Fruit fly (Drosophila melanogaster): ENCODE results near the gene CG14770.

Gene CG14770

DNA sequence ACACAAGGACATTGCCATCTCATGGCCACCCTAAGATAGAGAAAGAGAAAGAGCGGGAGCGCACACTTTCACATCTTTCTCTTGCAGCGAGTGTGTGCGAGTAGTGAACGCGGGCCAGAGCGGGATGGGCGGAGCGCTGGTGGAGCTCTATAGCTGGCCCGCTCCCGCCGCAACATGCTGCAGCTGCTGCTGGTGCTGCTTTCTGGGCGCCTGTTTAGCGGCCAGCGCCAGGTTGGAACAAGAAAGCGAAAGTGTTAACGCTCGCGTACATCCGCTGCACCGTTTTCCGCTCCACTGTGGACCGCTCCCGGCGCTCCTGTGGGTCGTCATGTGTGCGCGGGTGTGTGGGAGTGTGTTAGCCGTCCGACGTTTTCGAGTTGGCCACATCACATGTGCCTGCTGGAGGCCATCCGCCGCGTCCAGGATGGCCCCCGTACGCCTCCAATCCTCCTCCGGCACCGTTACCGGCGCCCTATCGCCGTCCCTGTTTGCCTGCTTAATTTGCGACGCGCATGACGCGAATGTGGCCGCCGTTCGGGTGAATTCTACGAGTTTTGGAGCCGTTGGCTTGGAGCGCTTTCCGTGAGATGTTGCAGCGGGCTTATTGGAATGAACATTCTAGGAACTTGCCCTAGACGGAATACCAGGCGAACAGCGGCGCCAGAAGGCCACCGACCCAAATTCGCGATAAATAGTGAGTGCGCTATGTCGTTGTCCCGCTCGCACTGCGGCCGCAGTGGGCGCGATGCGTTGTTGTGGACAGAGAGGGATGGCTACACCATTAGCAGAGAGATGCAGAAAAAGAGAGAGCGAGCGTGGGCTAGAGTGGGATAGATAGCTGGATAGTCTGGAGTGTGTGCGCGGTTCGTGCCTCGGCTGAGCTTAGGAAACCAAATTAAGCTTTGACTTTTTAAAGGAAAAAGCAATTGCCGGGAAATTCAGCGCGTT, 30.3 kb downstream of the CG14770 start (continued):
- TF ChIP-seq pb (GFP tag; optimal IDR thresholded peaks at IDR 0.05) (no peak), CrebB (tag; optimal IDR thresholded peaks at IDR 0.05) (peak; percentile 13), CG15011 (GFP tag; optimal IDR thresholded peaks at IDR 0.05) (no peak), Vsx1 (GFP tag; optimal IDR thresholded peaks at IDR 0.05) (no peak), D19B (GFP tag; optimal IDR thresholded peaks at IDR 0.05) (no peak), CG10431 (GFP tag; optimal IDR thresholded peaks at IDR 0.05) (peak; percentile 81), CG17568 (GFP tag; optimal IDR thresholded peaks at IDR 0.05) (no peak), klu (GFP tag; IDR thresholded peaks at IDR 0.05) (0 out of 2 replicates have a peak, but pooled peaks have one; percentile 6), CG9727 (GFP tag; optimal IDR thresholded peaks at IDR 0.05) (no peak), CG14441 (GFP tag; IDR thresholded peaks at IDR 0.05) (no peak), seq (GFP tag; IDR thresholded peaks at IDR 0.05) (no peak), CG10654 (GFP tag; optimal IDR thresholded peaks at IDR 0.05) (no peak), salm (tag; optimal IDR thresholded peaks at IDR 0.05) (no peak), CG12299 (tag; optimal IDR thresholded peaks at IDR 0.05) (no peak), CG2129 (GFP tag; IDR thresholded peaks at IDR 0.05; ENCODE audit: partially characterized antibody) (no peak), Nf-YB (GFP tag; optimal IDR thresholded peaks at IDR 0.05) (peak; percentile 59), CG4360 (GFP tag; IDR thresholded peaks at IDR 0.05) (peak; percentile 11; the same call in 1 of the 2 replicates), NfI (GFP tag; optimal IDR thresholded peaks at IDR 0.05) (no peak), pnt (GFP tag; optimal IDR thresholded peaks at IDR 0.05) (no peak), Usf (GFP tag; optimal IDR thresholded peaks at IDR 0.05) (no peak), CG31388 (GFP tag; optimal IDR thresholded peaks at IDR 0.05) (no peak), chinmo (GFP tag; IDR thresholded peaks at IDR 0.05; ENCODE audit: partially characterized antibody) (peak; percentile 79; the same call in 3 of the 4 replicates), shn (GFP tag; optimal IDR thresholded peaks at IDR 0.05) (peak; percentile 10), CG9437 (GFP tag; optimal IDR thresholded peaks at IDR 0.05) (no peak), CG10462 (GFP tag; optimal IDR thresholded peaks at IDR 0.05) (no peak), bowl (GFP tag; IDR thresholded peaks at IDR 0.05) (no peak), yki (optimal IDR thresholded peaks at IDR 0.05) (no peak), CG11456 (GFP tag; IDR thresholded peaks at IDR 0.05) (no peak), Hr78 (GFP tag; optimal IDR thresholded peaks at IDR 0.05) (no peak), CG8089 (GFP tag; optimal IDR thresholded peaks at IDR 0.05) (no peak), zfh1 (GFP tag; IDR thresholded peaks at IDR 0.05) (0 out of 3 replicates have a peak, but pooled peaks have one; percentile 4), gfzf (GFP tag; optimal IDR thresholded peaks at IDR 0.05) (peak; percentile 21), CG2875 (GFP tag; optimal IDR thresholded peaks at IDR 0.05) (no peak), trem (tag; optimal IDR thresholded peaks at IDR 0.05) (no peak), row (GFP tag; IDR thresholded peaks at IDR 0.05) (peak; percentile 15; the same call in 1 of the 3 replicates), Bdp1 (GFP tag; optimal IDR thresholded peaks at IDR 0.05) (peak; percentile 3), CG11085 (GFP tag; IDR thresholded peaks at IDR 0.05) (no peak), jumu (GFP tag; optimal IDR thresholded peaks at IDR 0.05) (no peak), Ets65A (GFP tag) (peak; percentile 85), phol (tag; optimal IDR thresholded peaks at IDR 0.05) (no peak), dysf (GFP tag; IDR thresholded peaks at IDR 0.05) (0 out of 3 replicates have a peak, but pooled peaks have one; percentile 26), CG32767 (GFP tag; IDR thresholded peaks at IDR 0.05) (no peak; the same call in 1 of the 2 replicates), p53 (GFP tag; optimal IDR thresholded peaks at IDR 0.05) (no peak), Bgb (GFP tag; IDR thresholded peaks at IDR 0.05; ENCODE audit: partially characterized antibody) (peak; percentile 59), CG4820 (GFP tag; optimal IDR thresholded peaks at IDR 0.05) (no peak), ap (GFP tag; IDR thresholded peaks at IDR 0.05) (no peak), Pdp1 (GFP tag; optimal IDR thresholded peaks at IDR 0.05) (no peak), CG16863 (GFP tag; optimal IDR thresholded peaks at IDR 0.05) (no peak), Jarid2 (GFP tag; optimal IDR thresholded peaks at IDR 0.05) (no peak)
